Fruit fly (Drosophila melanogaster): ENCODE results near the gene spri.

dm6 chrX:10496319-10496718, 88.9 kb downstream of the spri start:
- no peak for TF ChIP-seq CG6792 (GFP tag; optimal IDR thresholded peaks at IDR 0.05)
- no peak for TF ChIP-seq net (GFP tag; optimal IDR thresholded peaks at IDR 0.05)
- no peak for TF ChIP-seq CG6854 (GFP tag; optimal IDR thresholded peaks at IDR 0.05)
- no peak for TF ChIP-seq lz (GFP tag; optimal IDR thresholded peaks at IDR 0.05)
- TF ChIP-seq vri (GFP tag; optimal IDR thresholded peaks at IDR 0.05), result peak; percentile 56
- no peak for TF ChIP-seq Ets21C (GFP tag; optimal IDR thresholded peaks at IDR 0.05)
- no peak for TF ChIP-seq Hr4 (GFP tag; optimal IDR thresholded peaks at IDR 0.05)
- no peak for TF ChIP-seq Sox15 (GFP tag; optimal IDR thresholded peaks at IDR 0.05)

Data from whole organism, prepupa.